Fruit fly (Drosophila melanogaster) whole organism, embryonic: ENCODE data around the gene Grasp65.

Experiments
- Adf1 ChIP-seq: fragments of 200-800 bp; sonication (Bioruptor generic); IDR thresholded peaks from 2 replicates; pipeline ENCODE4 v1.3.6; 2022; ENCODE audit warnings: missing biosample characterization, missing genetic modification characterization
- Asciz ChIP-seq: fragments of 200-800 bp; sonication (Bioruptor generic); optimal IDR thresholded peaks from 2 replicates; lab custom pipeline; 2017; ENCODE audit warnings: missing biosample characterization, mild to moderate bottlenecking, missing genetic modification characterization, missing genetic modification reagents
- CG10959 ChIP-seq: fragments of 200-800 bp; sonication (Bioruptor generic); IDR thresholded peaks from 2 replicates; pipeline ENCODE4 v1.3.6; 2022; ENCODE audit warnings: missing biosample characterization, missing genetic modification characterization
- CG10979 ChIP-seq: fragments of 200-800 bp; sonication (Bioruptor generic); optimal IDR thresholded peaks from 2 replicates; lab custom pipeline; 2018; ENCODE audit warnings: missing biosample characterization, mild to moderate bottlenecking, missing genetic modification characterization, moderate library complexity
- CG11695 ChIP-seq: fragments of 200-800 bp; sonication (Bioruptor generic); IDR thresholded peaks from 3 replicates; pipeline ENCODE4 v1.3.6; 2022; ENCODE audit warnings: missing biosample characterization, missing genetic modification characterization
- CG12104 ChIP-seq: fragments of 200-800 bp; sonication (Bioruptor generic); optimal IDR thresholded peaks from 3 replicates; lab custom pipeline; 2016; ENCODE audit warnings: missing biosample characterization, missing genetic modification characterization
- CG1233 ChIP-seq: fragments of 200-800 bp; sonication (Bioruptor generic); optimal IDR thresholded peaks from 4 replicates; lab custom pipeline; 2018; ENCODE audit warnings: missing biosample characterization, mild to moderate bottlenecking, missing genetic modification characterization
- CG12744 ChIP-seq: fragments of 200-800 bp; sonication (Bioruptor generic); optimal IDR thresholded peaks from 2 replicates; lab custom pipeline; 2016; ENCODE audit warnings: missing biosample characterization, missing genetic modification characterization
- CG12769 ChIP-seq: fragments of 200-800 bp; sonication (Bioruptor generic); optimal IDR thresholded peaks from 2 replicates; lab custom pipeline; 2019; ENCODE audit warnings: missing biosample characterization, mild to moderate bottlenecking, missing genetic modification characterization, moderate library complexity
- CG12942 ChIP-seq: fragments of 200-800 bp; sonication (Bioruptor generic); optimal IDR thresholded peaks from 3 replicates; lab custom pipeline; 2016; ENCODE audit warnings: missing biosample characterization, missing genetic modification characterization
- CG14014 ChIP-seq: fragments of 200-800 bp; sonication (Bioruptor generic); IDR thresholded peaks from 2 replicates; pipeline ENCODE4 v1.3.6; 2022; ENCODE audit warnings: missing biosample characterization, missing genetic modification characterization
- CG15011 ChIP-seq: fragments of 200-800 bp; sonication (Bioruptor generic); optimal IDR thresholded peaks from 3 replicates; lab custom pipeline; 2018; ENCODE audit warnings: missing biosample characterization, mild to moderate bottlenecking, missing genetic modification characterization
- CG17186 ChIP-seq: fragments of 200-800 bp; sonication (Bioruptor generic); optimal IDR thresholded peaks from 3 replicates; lab custom pipeline; 2017; ENCODE audit warnings: missing biosample characterization, missing genetic modification reagents, missing genetic modification characterization
- CG2199 ChIP-seq: fragments of 200-800 bp; sonication (Bioruptor generic); IDR thresholded peaks from 3 replicates; pipeline ENCODE4 v1.3.6; 2022; ENCODE audit warnings: missing biosample characterization, missing genetic modification characterization
- CG3995 ChIP-seq: fragments of 200-800 bp; sonication (Bioruptor generic); optimal IDR thresholded peaks from 3 replicates; lab custom pipeline; 2016; ENCODE audit warnings: missing biosample characterization, missing genetic modification characterization
- CG4617 ChIP-seq: fragments of 200-800 bp; sonication (Bioruptor generic); optimal IDR thresholded peaks from 3 replicates; lab custom pipeline; 2016; ENCODE audit warnings: missing biosample characterization, missing genetic modification characterization, borderline replicate concordance
- CG6272 ChIP-seq: fragments of 200-800 bp; sonication (Bioruptor generic); IDR thresholded peaks from 2 replicates; pipeline ENCODE4 v1.3.6; 2022; ENCODE audit warnings: missing biosample characterization, missing genetic modification characterization
- CG6791 ChIP-seq: fragments of 200-800 bp; sonication (Bioruptor generic); IDR thresholded peaks from 3 replicates; pipeline ENCODE4 v1.3.6; 2022; ENCODE audit warnings: missing biosample characterization, missing genetic modification characterization; ENCODE audit not compliant: partially characterized antibody
- E2f2 ChIP-seq: fragments of 200-800 bp; sonication (Bioruptor generic); IDR thresholded peaks from 2 replicates; pipeline ENCODE4 v1.3.6; 2022; ENCODE audit warnings: missing biosample characterization, missing genetic modification characterization
- Ets65A ChIP-seq: fragments of 200-800 bp; sonication (Bioruptor generic); peaks from one replicate; lab custom pipeline; 2016; ENCODE audit warnings: missing biosample characterization, missing genetic modification characterization
- Fer3 ChIP-seq: fragments of 200-800 bp; sonication (Bioruptor generic); optimal IDR thresholded peaks from 2 replicates; lab custom pipeline; 2018; ENCODE audit warnings: missing biosample characterization, mild to moderate bottlenecking, missing genetic modification characterization, moderate library complexity
- Gsc ChIP-seq: fragments of 200-800 bp; sonication (Bioruptor generic); IDR thresholded peaks from 2 replicates; pipeline ENCODE4 v1.3.6; 2022; ENCODE audit warnings: missing biosample characterization, missing genetic modification characterization
- Med ChIP-seq: fragments of 200-800 bp; sonication (Bioruptor generic); peaks from one replicate; lab custom pipeline; 2016; ENCODE audit warnings: missing biosample characterization, missing genetic modification characterization, mild to moderate bottlenecking, inconsistent platforms, moderate library complexity
- Sox100B ChIP-seq: fragments of 200-800 bp; sonication (Bioruptor generic); optimal IDR thresholded peaks from 3 replicates; lab custom pipeline; 2018; ENCODE audit warnings: missing biosample characterization, mild to moderate bottlenecking, missing genetic modification characterization
- TFAM ChIP-seq: fragments of 200-800 bp; sonication (Bioruptor generic); optimal IDR thresholded peaks from 2 replicates; lab custom pipeline; 2017; ENCODE audit warnings: missing biosample characterization, missing genetic modification characterization, inconsistent platforms
- YL-1 ChIP-seq: fragments of 200-800 bp; sonication (Bioruptor generic); optimal IDR thresholded peaks from 3 replicates; lab custom pipeline; 2017; ENCODE audit warnings: missing biosample characterization, mild to moderate bottlenecking, missing genetic modification characterization
- ash1 ChIP-seq: fragments of 200-800 bp; sonication (Bioruptor generic); optimal IDR thresholded peaks from 2 replicates; lab custom pipeline; 2018; ENCODE audit warnings: missing biosample characterization, mild to moderate bottlenecking, missing genetic modification characterization
- ato ChIP-seq: fragments of 200-800 bp; sonication (Bioruptor generic); IDR thresholded peaks from 2 replicates; pipeline ENCODE4 v1.3.6; 2022; ENCODE audit warnings: missing biosample characterization, missing genetic modification characterization; ENCODE audit not compliant: partially characterized antibody
- bsh ChIP-seq, 2 experiments: fragments of 200-800 bp; sonication (Bioruptor generic); optimal IDR thresholded peaks; 2 replicates each; lab custom pipeline; 2017 to 2018; ENCODE audit warnings: mild to moderate bottlenecking in 2 of 2, missing biosample characterization in 2 of 2, missing genetic modification characterization in 2 of 2, moderate library complexity in 1 of 2
- btn ChIP-seq: fragments of 200-800 bp; sonication (Bioruptor generic); optimal IDR thresholded peaks from 2 replicates; lab custom pipeline; 2016; ENCODE audit warnings: missing biosample characterization, missing genetic modification characterization
- cas ChIP-seq: fragments of 200-800 bp; sonication (Bioruptor generic); IDR thresholded peaks from 2 replicates; pipeline ENCODE4 v1.3.6; 2022; ENCODE audit warnings: missing biosample characterization, missing genetic modification characterization
- chn ChIP-seq: fragments of 200-800 bp; sonication (Bioruptor generic); optimal IDR thresholded peaks from 2 replicates; lab custom pipeline; 2016; ENCODE audit warnings: missing biosample characterization, missing genetic modification characterization
- croc ChIP-seq: fragments of 200-800 bp; sonication (Bioruptor generic); conservative IDR thresholded peaks from 3 replicates; pipeline ENCODE4 v1.3.6; 2022; ENCODE audit warnings: missing biosample characterization, missing genetic modification characterization
- exex ChIP-seq: fragments of 200-800 bp; sonication (Bioruptor generic); optimal IDR thresholded peaks from 4 replicates; lab custom pipeline; 2018; ENCODE audit warnings: missing biosample characterization, mild to moderate bottlenecking, missing genetic modification characterization, moderate library complexity
- fd3F ChIP-seq: fragments of 200-800 bp; sonication (Bioruptor generic); optimal IDR thresholded peaks from 2 replicates; lab custom pipeline; 2018; ENCODE audit warnings: missing biosample characterization, mild to moderate bottlenecking, missing genetic modification characterization, moderate library complexity
- hb ChIP-seq: fragments of 200-800 bp; sonication (Bioruptor generic); IDR thresholded peaks from 3 replicates; pipeline ENCODE4 v1.3.6; 2022; ENCODE audit warnings: missing biosample characterization, missing genetic modification characterization; ENCODE audit not compliant: partially characterized antibody
- lmd ChIP-seq: fragments of 200-800 bp; sonication (Bioruptor generic); IDR thresholded peaks from 2 replicates; pipeline ENCODE4 v1.3.6; 2022; ENCODE audit warnings: missing biosample characterization, missing genetic modification characterization
- lov ChIP-seq, 2 experiments: fragments of 200-800 bp in 1 of 2; fragments of >200 bp in 1 of 2; sonication (Bioruptor generic) in 1 of 2; IDR thresholded peaks in 1 of 2; optimal IDR thresholded peaks in 1 of 2; 2 replicates in 1 of 2; 3 replicates in 1 of 2; pipeline versions ENCODE4 v1.3.6 to Lab custom; 2017 to 2022; ENCODE audit warnings: missing biosample characterization in 1 of 2, missing genetic modification characterization in 1 of 2
- mirr ChIP-seq: fragments of 200-800 bp; sonication (Bioruptor generic); optimal IDR thresholded peaks from 3 replicates; lab custom pipeline; 2018; ENCODE audit warnings: missing biosample characterization, mild to moderate bottlenecking, missing genetic modification characterization
- onecut ChIP-seq: fragments of 200-800 bp; sonication (Bioruptor generic); IDR thresholded peaks from 2 replicates; pipeline ENCODE4 v1.3.6; 2022; ENCODE audit warnings: missing biosample characterization, missing genetic modification characterization
- org-1 ChIP-seq: fragments of 200-800 bp; sonication (Bioruptor generic); optimal IDR thresholded peaks from 2 replicates; lab custom pipeline; 2017; ENCODE audit warnings: missing biosample characterization, missing genetic modification characterization
- p53 ChIP-seq: fragments of 200-800 bp; sonication (Bioruptor generic); optimal IDR thresholded peaks from 2 replicates; lab custom pipeline; 2016; ENCODE audit warnings: missing biosample characterization, missing genetic modification characterization
- pnt ChIP-seq: fragments of 200-800 bp; sonication (Bioruptor generic); optimal IDR thresholded peaks from 3 replicates; lab custom pipeline; 2016; ENCODE audit warnings: missing biosample characterization, missing genetic modification characterization
- pros ChIP-seq: fragments of 200-800 bp; sonication (Bioruptor generic); optimal IDR thresholded peaks from 3 replicates; lab custom pipeline; 2019; ENCODE audit warnings: missing biosample characterization, mild to moderate bottlenecking, missing genetic modification characterization, moderate library complexity
- pum ChIP-seq: fragments of 200-800 bp; sonication (Bioruptor generic); optimal IDR thresholded peaks from 2 replicates; lab custom pipeline; 2016; ENCODE audit warnings: missing biosample characterization, missing genetic modification characterization
- ro ChIP-seq: fragments of 200-800 bp; sonication (Bioruptor generic); IDR thresholded peaks from 2 replicates; pipeline ENCODE4 v1.3.6; 2022; ENCODE audit warnings: missing biosample characterization, missing genetic modification characterization
- unpg ChIP-seq: fragments of 200-800 bp; sonication (Bioruptor generic); optimal IDR thresholded peaks from 3 replicates; lab custom pipeline; 2018; ENCODE audit warnings: missing biosample characterization, mild to moderate bottlenecking, missing genetic modification characterization, moderate library complexity
- usp ChIP-seq: fragments of >200 bp; optimal IDR thresholded peaks from 2 replicates; lab custom pipeline; 2017; ENCODE audit warnings: missing biosample characterization, missing genetic modification characterization

Gene Grasp65

dm6 chr3L:19902560-19903399, 22.0 kb upstream of the Grasp65 start (continued):
- peak; percentile 91 for TF ChIP-seq CG12104 (GFP tag; lab: Kevin White, UChicago)
- TF ChIP-seq CG12942, result peak; percentile 91
- peak; percentile 85 for TF ChIP-seq CG10979 (tag; lab: Kevin White, UChicago)
- TF ChIP-seq Asciz (GFP tag; lab: Kevin White, UChicago), result peak; percentile 91
- TF ChIP-seq CG14014 (GFP tag; lab: Robert Waterston, UW), result peak; percentile 97
- TF ChIP-seq cas (GFP tag; lab: Robert Waterston, UW), result peak; percentile 80
- peak; percentile 55 for TF ChIP-seq CG17186
- TF ChIP-seq CG1233 (GFP tag; lab: Kevin White, UChicago), result peak; percentile 91
- peak; percentile 95 for TF ChIP-seq Fer3 (tag; lab: Kevin White, UChicago)
- peak; percentile 87 for TF ChIP-seq pnt (GFP tag; lab: Kevin White, UChicago)
- TF ChIP-seq chn (GFP tag; lab: Kevin White, UChicago), result peak; percentile 95
- peak; percentile 99 for TF ChIP-seq Med (GFP tag; lab: Kevin White, UChicago)
- TF ChIP-seq E2f2, result peak; percentile 79
- peak; percentile 76 for TF ChIP-seq mirr (GFP tag; lab: Kevin White, UChicago)
- peak; percentile 75 for TF ChIP-seq CG4617
- TF ChIP-seq onecut (GFP tag; lab: Robert Waterston, UW), result peak; percentile 73
- TF ChIP-seq Gsc (GFP tag; lab: Robert Waterston, UW), result no peak
- no peak for TF ChIP-seq hb (GFP tag; lab: Robert Waterston, UW)
- TF ChIP-seq pum, result peak; percentile 87
- TF ChIP-seq usp (GFP tag; lab: Kevin White, UChicago), result no peak
- TF ChIP-seq CG12769, result peak; percentile 98
- peak; percentile 46 for TF ChIP-seq exex (tag; lab: Kevin White, UChicago)
- TF ChIP-seq ash1 (GFP tag; lab: Kevin White, UChicago), result peak; percentile 80
- peak; percentile 94 for TF ChIP-seq org-1 (GFP tag; lab: Kevin White, UChicago)
- TF ChIP-seq Sox100B, result peak; percentile 83
- TF ChIP-seq lov (optimal IDR thresholded peaks at IDR 0.05; lab: Kevin White, UChicago), result no peak
- peak; percentile 90 for TF ChIP-seq lov (GFP tag; IDR thresholded peaks at IDR 0.05; lab: Robert Waterston, UW)
- TF ChIP-seq CG3995 (GFP tag; lab: Kevin White, UChicago), result peak; percentile 71
- no peak; the same call in 1 of the 2 replicates for TF ChIP-seq ro
- peak; percentile 99 for TF ChIP-seq Ets65A (GFP tag; lab: Kevin White, UChicago)
- peak; percentile 86 for TF ChIP-seq croc
- TF ChIP-seq TFAM (GFP tag; lab: Kevin White, UChicago), result peak; percentile 65
- peak; percentile 55 for TF ChIP-seq YL-1
- peak; percentile 84 for TF ChIP-seq CG6272 (GFP tag; lab: Robert Waterston, UW)
- TF ChIP-seq bsh (GFP tag; optimal IDR thresholded peaks at IDR 0.05; lab: Kevin White, UChicago), result peak; percentile 90 to 95
- peak; percentile 93 for TF ChIP-seq btn (GFP tag; lab: Kevin White, UChicago)
- peak; percentile 93; the same call in 1 of the 3 replicates for TF ChIP-seq CG2199 (GFP tag; lab: Robert Waterston, UW)
- peak; percentile 84 for TF ChIP-seq pros (GFP tag; lab: Kevin White, UChicago)
- TF ChIP-seq CG15011 (GFP tag; lab: Kevin White, UChicago), result peak; percentile 88
- TF ChIP-seq CG11695 (GFP tag; lab: Robert Waterston, UW), result peak; percentile 96
- TF ChIP-seq Adf1 (GFP tag; lab: Robert Waterston, UW), result peak; percentile 78
- TF ChIP-seq CG6791 (GFP tag; lab: Robert Waterston, UW), result no peak
- TF ChIP-seq CG10959 (GFP tag; lab: Robert Waterston, UW), result no peak
- peak; percentile 96 for TF ChIP-seq unpg (GFP tag; lab: Kevin White, UChicago)
- no peak for TF ChIP-seq ato (GFP tag; lab: Robert Waterston, UW)
- TF ChIP-seq lmd (GFP tag; lab: Robert Waterston, UW), result peak; percentile 97
- peak; percentile 83 for TF ChIP-seq p53
- peak; percentile 95 for TF ChIP-seq fd3F
- TF ChIP-seq CG12744 (GFP tag; lab: Kevin White, UChicago), result peak; percentile 92
